Worm (Caenorhabditis elegans): ENCODE measurements around the gene Y51A2A.4.

The Y51A2A.4 gene

ce11 chrV:18337643-18338042, 46.9 kb downstream of the Y51A2A.4 start:
- no peak for TF ChIP-seq nhr-237 (tag; optimal IDR thresholded peaks at IDR 0.05)
- TF ChIP-seq ceh-16 (tag; optimal IDR thresholded peaks at IDR 0.05) = no peak
- TF ChIP-seq nhr-11 (tag; optimal IDR thresholded peaks at IDR 0.05) = no peak
- TF ChIP-seq nhr-129 (tag; optimal IDR thresholded peaks at IDR 0.05) = no peak
- no peak for TF ChIP-seq dmd-4 (tag; optimal IDR thresholded peaks at IDR 0.05)
- no peak for TF ChIP-seq egl-27 (tag; optimal IDR thresholded peaks at IDR 0.05)
- no peak for TF ChIP-seq mbf-1 (tag; optimal IDR thresholded peaks at IDR 0.05)
- no peak for TF ChIP-seq F13H6.1 (tag; optimal IDR thresholded peaks at IDR 0.05)
- no peak for TF ChIP-seq mab-5 (tag; optimal IDR thresholded peaks at IDR 0.05)
- no peak for TF ChIP-seq lin-11 (tag; optimal IDR thresholded peaks at IDR 0.05)
- no peak for TF ChIP-seq nhr-6 (tag; optimal IDR thresholded peaks at IDR 0.05)
- no peak for TF ChIP-seq skn-1 (tag; optimal IDR thresholded peaks at IDR 0.05)
- TF ChIP-seq lin-13 (GFP tag; optimal IDR thresholded peaks at IDR 0.05) = no peak
- TF ChIP-seq unc-39 (tag; optimal IDR thresholded peaks at IDR 0.05) = no peak
- no peak for TF ChIP-seq sma-3 (GFP tag; optimal IDR thresholded peaks at IDR 0.05)
- TF ChIP-seq unc-55 (GFP tag; optimal IDR thresholded peaks at IDR 0.05) = no peak
- TF ChIP-seq ZK546.5 (tag; optimal IDR thresholded peaks at IDR 0.05) = no peak
- no peak for TF ChIP-seq sem-4 (tag; optimal IDR thresholded peaks at IDR 0.05)
- no peak for TF ChIP-seq nhr-25 (tag; optimal IDR thresholded peaks at IDR 0.05)

- TF ChIP-seq sem-4 (tag; optimal IDR thresholded peaks at IDR 0.05) (no peak), mab-5 (tag; optimal IDR thresholded peaks at IDR 0.05) (no peak), zag-1 (tag; optimal IDR thresholded peaks at IDR 0.05) (no peak), ceh-82 (tag; optimal IDR thresholded peaks at IDR 0.05) (no peak), nhr-129 (tag; optimal IDR thresholded peaks at IDR 0.05) (no peak), crh-2 (tag; optimal IDR thresholded peaks at IDR 0.05) (no peak), R02D3.7 (tag; optimal IDR thresholded peaks at IDR 0.05) (no peak), dmd-4 (tag; optimal IDR thresholded peaks at IDR 0.05) (no peak), Y55F3AM.14 (GFP tag; optimal IDR thresholded peaks at IDR 0.05) (no peak), mbf-1 (tag; optimal IDR thresholded peaks at IDR 0.05) (no peak), ceh-16 (tag; optimal IDR thresholded peaks at IDR 0.05) (no peak), aly-2 (tag; optimal IDR thresholded peaks at IDR 0.05) (no peak), nhr-21 (tag; optimal IDR thresholded peaks at IDR 0.05) (no peak), blmp-1 (tag; optimal IDR thresholded peaks at IDR 0.05; ENCODE audit: insufficient read depth) (no peak), unc-55 (GFP tag; optimal IDR thresholded peaks at IDR 0.05) (no peak), sma-9 (GFP tag; optimal IDR thresholded peaks at IDR 0.05) (no peak), sma-9 (tag; optimal IDR thresholded peaks at IDR 0.05) (no peak), gmeb-1 (tag; optimal IDR thresholded peaks at IDR 0.05) (no peak), lin-39 (tag; optimal IDR thresholded peaks at IDR 0.05) (no peak), snpc-4 (tag; optimal IDR thresholded peaks at IDR 0.05) (no peak)
These were observed 49.1 kb downstream of the Y51A2A.4 start, which contains the start of gene C08E8.10 for ce11 chrV:18339807-18340206. C08E8.10 (minus strand) TSS chrV:18339907.

All from whole organism, L2 larva.